Fruit fly (Drosophila melanogaster): ENCODE data around the gene CG12075.
A peak's percentile ranks its signal among the peaks of the same experiment; 100 is the strongest.

The CG12075 gene

DNA sequence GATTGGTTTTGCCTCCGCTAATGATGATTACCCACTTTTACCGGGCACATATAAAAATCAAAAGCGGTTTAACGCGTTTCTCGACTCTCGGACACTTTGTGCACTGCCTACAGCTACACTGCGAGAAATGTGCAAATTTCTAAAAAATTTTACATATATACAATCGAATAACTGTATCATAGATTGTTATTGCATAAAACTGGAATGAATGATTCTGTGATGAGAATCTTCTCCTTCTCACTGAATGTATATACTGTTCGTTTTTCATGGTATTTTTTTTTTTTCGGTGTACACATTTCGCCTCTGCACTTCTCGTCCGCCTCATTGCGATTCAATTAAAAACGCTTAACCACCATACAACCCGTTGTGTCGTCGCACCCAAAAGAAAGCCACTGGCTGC, 23.1 kb downstream of the CG12075 start (continued):
- peak; percentile 89 for TF ChIP-seq br (GFP tag; optimal IDR thresholded peaks at IDR 0.05)
- peak; percentile 86 for TF ChIP-seq Sp1 (GFP tag; optimal IDR thresholded peaks at IDR 0.05)
- TF ChIP-seq Hnf4 (GFP tag; optimal IDR thresholded peaks at IDR 0.05), result peak; percentile 86

DNA sequence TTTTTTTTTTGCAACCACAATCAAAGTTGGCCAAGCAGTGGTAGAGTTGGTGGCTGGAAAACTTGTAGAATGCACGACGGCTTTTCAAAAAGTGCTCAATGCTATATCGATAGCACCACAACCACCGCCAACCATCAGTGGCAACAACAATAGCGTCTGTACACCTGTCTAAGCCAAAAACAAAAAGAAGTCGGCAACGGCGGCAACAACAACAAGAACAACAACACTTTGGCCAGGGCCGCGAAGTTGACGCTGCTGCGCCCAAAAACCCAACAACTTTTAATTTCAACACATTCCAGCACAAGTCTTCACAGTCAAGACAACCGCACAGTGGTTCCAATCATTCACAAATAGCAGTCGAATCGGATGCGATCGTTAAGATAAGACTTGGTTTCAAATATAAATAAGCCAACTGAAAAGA, 25.0 kb downstream of the CG12075 start:
- TF ChIP-seq Vsx2 (GFP tag; optimal IDR thresholded peaks at IDR 0.05; ENCODE audit: partially characterized antibody), result peak; percentile 8
- peak; percentile 95 for TF ChIP-seq woc (GFP tag; optimal IDR thresholded peaks at IDR 0.05)
- TF ChIP-seq dl (GFP tag; optimal IDR thresholded peaks at IDR 0.05; ENCODE audit: insufficient read depth in 1 of 2, partially characterized antibody in 2 of 2), result no peak

DNA sequence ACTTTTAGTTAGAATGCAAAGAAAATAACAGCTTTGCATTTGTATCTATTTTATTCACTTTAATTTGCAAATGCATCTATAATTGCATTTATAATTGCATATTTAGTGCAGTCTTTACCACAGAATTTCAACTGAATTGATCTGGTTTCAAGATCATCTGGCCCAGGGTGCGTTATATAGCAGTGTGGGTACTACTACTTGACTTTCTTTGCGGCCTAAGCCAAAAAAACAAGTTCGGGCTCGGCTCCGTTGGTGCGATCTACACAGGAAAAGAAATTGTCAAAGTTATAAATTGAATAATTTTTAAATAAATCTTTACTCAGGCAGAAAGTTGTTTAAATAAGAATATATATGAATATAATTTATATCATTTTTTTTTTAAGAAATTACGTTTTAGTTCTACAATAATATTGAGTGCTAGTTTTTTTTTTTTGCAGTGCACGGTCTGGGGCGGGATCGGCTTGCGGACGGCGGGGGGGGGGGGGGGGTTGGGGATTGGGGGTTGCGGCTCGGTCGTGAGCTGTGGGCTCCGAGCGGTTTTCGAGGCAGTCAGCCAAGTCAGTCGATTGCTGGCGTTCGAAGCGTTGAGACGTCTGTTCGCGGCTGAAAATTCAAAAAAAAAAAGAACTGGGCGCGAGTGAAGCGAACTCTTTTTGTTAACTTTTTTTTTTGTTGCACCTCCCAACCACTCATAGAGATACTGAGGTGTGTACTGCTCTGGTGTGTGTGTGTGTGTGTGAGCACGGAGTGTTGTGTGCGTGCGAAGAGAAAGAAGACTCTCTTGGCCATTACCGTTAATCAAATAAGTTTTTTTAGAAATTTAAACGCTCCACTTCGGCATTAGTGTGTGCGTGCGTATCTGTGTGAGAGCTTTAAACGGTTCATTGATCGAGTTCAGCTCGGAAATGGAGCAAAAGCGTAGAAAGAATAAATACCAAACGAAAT, 25.7 kb downstream of the CG12075 start:
- TF ChIP-seq jim (GFP tag; optimal IDR thresholded peaks at IDR 0.05) (peak; percentile 70), foxo (GFP tag; optimal IDR thresholded peaks at IDR 0.05) (peak in 1 of 2 experiments; percentile 89), fru (GFP tag; optimal IDR thresholded peaks at IDR 0.05) (peak; percentile 79), Abd-B (GFP tag; optimal IDR thresholded peaks at IDR 0.05) (no peak), sv (GFP tag; optimal IDR thresholded peaks at IDR 0.05) (no peak), HLH106 (tag; optimal IDR thresholded peaks at IDR 0.05) (peak; percentile 89), CG32264 (GFP tag; optimal IDR thresholded peaks at IDR 0.05) (peak; percentile 27), N (GFP tag; optimal IDR thresholded peaks at IDR 0.05) (no peak), woc (GFP tag; optimal IDR thresholded peaks at IDR 0.05) (peak; percentile 92), Jra (GFP tag; optimal IDR thresholded peaks at IDR 0.05) (peak; percentile 40), Dfd (GFP tag; optimal IDR thresholded peaks at IDR 0.05) (no peak), GATAd (GFP tag; optimal IDR thresholded peaks at IDR 0.05) (no peak), tai (GFP tag; optimal IDR thresholded peaks at IDR 0.05) (peak; percentile 46), lola (GFP tag; optimal IDR thresholded peaks at IDR 0.05) (no peak), Dif (GFP tag; optimal IDR thresholded peaks at IDR 0.05; ENCODE audit: partially characterized antibody) (peak; percentile 14), OdsH (GFP tag; optimal IDR thresholded peaks at IDR 0.05) (peak; percentile 78), Hr78 (GFP tag; optimal IDR thresholded peaks at IDR 0.05) (no peak), Sp1 (GFP tag; optimal IDR thresholded peaks at IDR 0.05) (peak; percentile 96), dl (GFP tag; optimal IDR thresholded peaks at IDR 0.05; ENCODE audit: insufficient read depth in 1 of 2, partially characterized antibody in 2 of 2) (no peak), rgr (GFP tag; optimal IDR thresholded peaks at IDR 0.05) (peak; percentile 82), ey (GFP tag; optimal IDR thresholded peaks at IDR 0.05) (peak; percentile 74), CrebA (GFP tag; optimal IDR thresholded peaks at IDR 0.05; ENCODE audit: borderline replicate concordance) (no peak), br (GFP tag; optimal IDR thresholded peaks at IDR 0.05) (peak; percentile 77), Vsx2 (GFP tag; optimal IDR thresholded peaks at IDR 0.05; ENCODE audit: partially characterized antibody) (no peak), Mio (GFP tag; optimal IDR thresholded peaks at IDR 0.05) (no peak), h (GFP tag; optimal IDR thresholded peaks at IDR 0.05) (peak; percentile 82), psq (GFP tag; optimal IDR thresholded peaks at IDR 0.05) (peak; percentile 83), CG9705 (GFP tag; optimal IDR thresholded peaks at IDR 0.05) (peak; percentile 78), Rel (GFP tag; optimal IDR thresholded peaks at IDR 0.05) (no peak), Rel (tag; optimal IDR thresholded peaks at IDR 0.05) (peak; percentile 73), sage (GFP tag; optimal IDR thresholded peaks at IDR 0.05) (peak; percentile 1), dsf (GFP tag; optimal IDR thresholded peaks at IDR 0.05; ENCODE audit: borderline replicate concordance) (no peak), Hnf4 (GFP tag; optimal IDR thresholded peaks at IDR 0.05) (peak; percentile 25), usp (GFP tag; optimal IDR thresholded peaks at IDR 0.05) (no peak), brk (GFP tag; optimal IDR thresholded peaks at IDR 0.05) (peak; percentile 63), pan (optimal IDR thresholded peaks at IDR 0.05) (no peak), dmrt93B (GFP tag; optimal IDR thresholded peaks at IDR 0.05) (peak; percentile 75)
